Fruit fly (Drosophila melanogaster): ENCODE data around the gene indra.

indra gene

dm6 chr3L:1295693-1296092 is 46.5 kb downstream of the indra start, which contains the start of gene Rabex-5 (continued):
- TF ChIP-seq Rfx (GFP tag; IDR thresholded peaks at IDR 0.05) (peak; percentile 63), Atf-2 (GFP tag; optimal IDR thresholded peaks at IDR 0.05) (no peak), unpg (GFP tag; optimal IDR thresholded peaks at IDR 0.05) (peak; percentile 6), CG8944 (GFP tag; optimal IDR thresholded peaks at IDR 0.05) (peak; percentile 45), HmgD (GFP tag; optimal IDR thresholded peaks at IDR 0.05) (peak; percentile 53), jumu (GFP tag; optimal IDR thresholded peaks at IDR 0.05) (no peak), CrebB (tag; optimal IDR thresholded peaks at IDR 0.05) (peak; percentile 18), ara (GFP tag; IDR thresholded peaks at IDR 0.05) (no peak), CG18764 (GFP tag; optimal IDR thresholded peaks at IDR 0.05) (peak; percentile 25), pros (GFP tag; optimal IDR thresholded peaks at IDR 0.05) (no peak), H15 (GFP tag; IDR thresholded peaks at IDR 0.05) (0 out of 3 replicates have a peak, but pooled peaks have one; percentile 18), CG32767 (GFP tag; IDR thresholded peaks at IDR 0.05) (no peak), danr (GFP tag; IDR thresholded peaks at IDR 0.05) (no peak), bbx (GFP tag; IDR thresholded peaks at IDR 0.05; ENCODE audit: partially characterized antibody) (peak; percentile 89), dmrt11E (tag; optimal IDR thresholded peaks at IDR 0.05) (no peak), Dip3 (GFP tag; optimal IDR thresholded peaks at IDR 0.05) (no peak), CG17385 (GFP tag; optimal IDR thresholded peaks at IDR 0.05) (no peak), chm (GFP tag; IDR thresholded peaks at IDR 0.05) (no peak; the same call in 1 of the 2 replicates), CG11456 (GFP tag; IDR thresholded peaks at IDR 0.05) (peak; percentile 55; the same call in 1 of the 3 replicates), nmo (GFP tag; optimal IDR thresholded peaks at IDR 0.05) (peak; percentile 58), Doc2 (GFP tag; IDR thresholded peaks at IDR 0.05) (no peak), pho (GFP tag; optimal IDR thresholded peaks at IDR 0.05) (peak; percentile 33), BtbVII (GFP tag; optimal IDR thresholded peaks at IDR 0.05) (no peak), CG6813 (GFP tag; optimal IDR thresholded peaks at IDR 0.05) (no peak), Six4 (GFP tag; optimal IDR thresholded peaks at IDR 0.05) (no peak), slbo (GFP tag; IDR thresholded peaks at IDR 0.05) (peak; percentile 71; the same call in 1 of the 2 replicates), Hr78 (GFP tag; optimal IDR thresholded peaks at IDR 0.05) (no peak), cad (GFP tag; optimal IDR thresholded peaks at IDR 0.05) (no peak), Blimp-1 (GFP tag; optimal IDR thresholded peaks at IDR 0.05) (no peak), CG9215 (GFP tag; IDR thresholded peaks at IDR 0.05) (no peak), gcm (GFP tag; optimal IDR thresholded peaks at IDR 0.05) (no peak), trh (GFP tag; optimal IDR thresholded peaks at IDR 0.05) (no peak), CG6791 (GFP tag; IDR thresholded peaks at IDR 0.05; ENCODE audit: partially characterized antibody) (peak; percentile 90), Hr39 (optimal IDR thresholded peaks at IDR 0.05) (no peak), CG5245 (GFP tag; optimal IDR thresholded peaks at IDR 0.05) (no peak), pan (optimal IDR thresholded peaks at IDR 0.05) (no peak), pan (GFP tag; optimal IDR thresholded peaks at IDR 0.05 in 1 of 2, IDR thresholded peaks at IDR 0.05 in 1 of 2) (peak in 1 of 2 experiments; percentile 37), prd (optimal IDR thresholded peaks at IDR 0.05) (no peak), prd (GFP tag; IDR thresholded peaks at IDR 0.05) (peak; percentile 20; the same call in 1 of the 3 replicates), CG17912 (GFP tag; optimal IDR thresholded peaks at IDR 0.05) (peak; percentile 39), CG10565 (GFP tag; optimal IDR thresholded peaks at IDR 0.05) (no peak), CG17361 (GFP tag; IDR thresholded peaks at IDR 0.05) (no peak), CG15514 (GFP tag; optimal IDR thresholded peaks at IDR 0.05) (peak; percentile 100), CG1024 (GFP tag; IDR thresholded peaks at IDR 0.05) (no peak), Scr (GFP tag; IDR thresholded peaks at IDR 0.05; ENCODE audit: partially characterized antibody) (peak; percentile 86), Bgb (GFP tag; IDR thresholded peaks at IDR 0.05; ENCODE audit: partially characterized antibody) (peak; percentile 90), NC2α (GFP tag; optimal IDR thresholded peaks at IDR 0.05) (peak; percentile 8), Hand (GFP tag; optimal IDR thresholded peaks at IDR 0.05) (no peak), CG12659 (GFP tag; optimal IDR thresholded peaks at IDR 0.05) (peak; percentile 65), zfh1 (GFP tag; IDR thresholded peaks at IDR 0.05) (peak; percentile 55; the same call in 1 of the 3 replicates), Dref (GFP tag; IDR thresholded peaks at IDR 0.05) (peak; percentile 51), CG6175 (GFP tag; IDR thresholded peaks at IDR 0.05) (no peak)

Data from whole organism, embryonic.